Fruit fly (Drosophila melanogaster) whole organism, pupa: ENCODE results near the gene hh.

Experiments used
- CG10348 ChIP-seq: fragments of 200-800 bp; sonication (Bioruptor generic); IDR thresholded peaks from 2 replicates; pipeline ENCODE4 v1.3.6; 2022; ENCODE audit warnings: missing biosample characterization, missing genetic modification characterization
- CG12605 ChIP-seq: fragments of 200-800 bp; sonication (Bioruptor generic); IDR thresholded peaks from 2 replicates; pipeline ENCODE4 v1.3.6; 2022; ENCODE audit warnings: missing biosample characterization, missing genetic modification characterization
- CG13204 ChIP-seq: fragments of 200-800 bp; sonication (Bioruptor generic); optimal IDR thresholded peaks from 2 replicates; lab custom pipeline; 2018; ENCODE audit warnings: missing biosample characterization, mild to moderate bottlenecking, missing genetic modification characterization, moderate library complexity
- CG17806 ChIP-seq: fragments of 200-800 bp; sonication (Bioruptor generic); optimal IDR thresholded peaks from 2 replicates; lab custom pipeline; 2018; ENCODE audit warnings: missing biosample characterization, mild to moderate bottlenecking, missing genetic modification characterization, moderate library complexity
- CG32121 ChIP-seq: fragments of 200-800 bp; sonication (Bioruptor generic); IDR thresholded peaks from 2 replicates; pipeline ENCODE4 v1.3.6; 2022; ENCODE audit warnings: missing biosample characterization, missing genetic modification characterization
- CG4496 ChIP-seq: fragments of 200-800 bp; sonication (Bioruptor generic); IDR thresholded peaks from 3 replicates; pipeline ENCODE4 v1.3.6; 2022; ENCODE audit warnings: missing biosample characterization, missing genetic modification characterization
- CG8159 ChIP-seq: fragments of 200-800 bp; sonication (Bioruptor generic); optimal IDR thresholded peaks from 3 replicates; lab custom pipeline; 2018; ENCODE audit warnings: missing biosample characterization, mild to moderate bottlenecking, missing genetic modification characterization, moderate library complexity
- CG8301 ChIP-seq: fragments of 200-800 bp; sonication (Bioruptor generic); optimal IDR thresholded peaks from 2 replicates; lab custom pipeline; 2018; ENCODE audit warnings: missing biosample characterization, mild to moderate bottlenecking, missing genetic modification characterization
- CG9948 ChIP-seq: fragments of 200-800 bp; sonication (Bioruptor generic); optimal IDR thresholded peaks from 2 replicates; lab custom pipeline; 2018; ENCODE audit warnings: missing biosample characterization, mild to moderate bottlenecking, missing genetic modification characterization, moderate library complexity
- Pif1B ChIP-seq: fragments of 200-800 bp; sonication (Bioruptor generic); optimal IDR thresholded peaks from 3 replicates; lab custom pipeline; 2016; ENCODE audit warnings: missing biosample characterization, missing genetic modification characterization

Gene hh

DNA sequence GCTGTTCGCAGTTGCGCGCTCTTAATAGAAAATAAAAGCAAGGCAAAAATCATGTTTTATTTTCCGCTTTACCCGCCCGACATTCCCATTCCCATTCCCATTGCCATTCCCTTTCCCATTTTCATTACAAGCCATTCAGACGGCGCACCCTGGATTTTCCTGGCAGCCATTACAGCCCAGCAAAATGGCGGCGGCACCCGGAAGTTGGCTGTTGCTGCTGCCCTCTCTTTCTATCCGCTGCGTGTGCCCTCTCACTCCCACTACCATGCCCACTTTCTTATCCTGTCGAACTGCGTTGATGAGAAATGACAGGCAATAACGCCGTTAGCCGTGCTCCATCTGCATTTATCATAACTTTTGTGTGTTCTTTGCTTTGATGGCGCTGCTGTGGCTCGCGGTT lies 53.5 kb downstream of the hh start:
- TF ChIP-seq CG9948 (tag; lab: Kevin White, UChicago) (no peak), CG8301 (tag; lab: Kevin White, UChicago) (no peak)

dm6 chr3R:23081265-23081664 lies 60.4 kb downstream of the hh start:
- TF ChIP-seq CG17806 (no peak), CG32121 (GFP tag; lab: Robert Waterston, UW) (no peak), CG8301 (tag; lab: Kevin White, UChicago) (no peak), CG12605 (GFP tag; lab: Robert Waterston, UW) (no peak), CG13204 (GFP tag; lab: Kevin White, UChicago) (no peak), CG10348 (no peak), CG4496 (GFP tag; lab: Robert Waterston, UW) (no peak), CG8159 (tag; lab: Kevin White, UChicago) (no peak), Pif1B (GFP tag; lab: Kevin White, UChicago) (no peak)
